Worm (Caenorhabditis elegans) whole organism, L2 larva: Measurements from ENCODE around the gene col-40.
A peak's percentile ranks its signal among the peaks of the same experiment; 100 is the strongest.

Experiments
- C34F6.9 ChIP-seq: fragments of 150-350 bp; optimal IDR thresholded peaks from 2 replicates; lab custom pipeline; 2014; ENCODE audit warnings: missing biosample characterization, missing genetic modification characterization
- F13H6.1 ChIP-seq: sonication (generic microtip); optimal IDR thresholded peaks from 2 replicates; lab custom pipeline; 2016; ENCODE audit warnings: missing genetic modification characterization, missing compliant biosample characterization
- Y55F3AM.14 ChIP-seq: fragments of 200-800 bp; sonication (Bioruptor generic); optimal IDR thresholded peaks from 2 replicates; lab custom pipeline; 2018; ENCODE audit warnings: mild to moderate bottlenecking, missing genetic modification characterization, missing compliant biosample characterization
- ZK546.5 ChIP-seq: sonication (generic microtip); optimal IDR thresholded peaks from 2 replicates; lab custom pipeline; 2017; ENCODE audit warnings: missing biosample characterization, missing genetic modification characterization
- alr-1 ChIP-seq: fragments of 150-350 bp; optimal IDR thresholded peaks from 2 replicates; lab custom pipeline; 2014; ENCODE audit warnings: missing biosample characterization, missing genetic modification characterization
- aly-2 ChIP-seq: fragments of 150-350 bp; optimal IDR thresholded peaks from 2 replicates; lab custom pipeline; 2014; ENCODE audit warnings: missing biosample characterization, missing genetic modification characterization
- ceh-16 ChIP-seq: fragments of 150-350 bp; optimal IDR thresholded peaks from 2 replicates; lab custom pipeline; 2014; ENCODE audit warnings: missing biosample characterization, missing genetic modification characterization
- ceh-82 ChIP-seq: fragments of 150-350 bp; optimal IDR thresholded peaks from 2 replicates; lab custom pipeline; 2014; ENCODE audit warnings: missing biosample characterization, missing genetic modification characterization
- crh-2 ChIP-seq: sonication (generic microtip); optimal IDR thresholded peaks from 2 replicates; lab custom pipeline; 2017; ENCODE audit warnings: missing biosample characterization, missing genetic modification characterization
- dmd-4 ChIP-seq: sonication (generic microtip); optimal IDR thresholded peaks from 2 replicates; lab custom pipeline; 2017; ENCODE audit warnings: missing biosample characterization, missing genetic modification characterization
- egl-27 ChIP-seq: sonication (generic microtip); optimal IDR thresholded peaks from 3 replicates; lab custom pipeline; 2017; ENCODE audit warnings: missing biosample characterization, missing genetic modification reagents, missing genetic modification characterization
- elt-1 ChIP-seq: fragments of 150-350 bp; optimal IDR thresholded peaks from 2 replicates; lab custom pipeline; 2014; ENCODE audit warnings: missing biosample characterization, missing genetic modification characterization
- elt-3 ChIP-seq: sonication (generic microtip); optimal IDR thresholded peaks from 2 replicates; lab custom pipeline; 2017; ENCODE audit warnings: missing biosample characterization, missing genetic modification characterization
- fos-1 ChIP-seq: fragments of 150-350 bp; optimal IDR thresholded peaks from 2 replicates; lab custom pipeline; 2014; ENCODE audit warnings: missing biosample characterization, missing genetic modification characterization
- gmeb-1 ChIP-seq: fragments of 150-350 bp; optimal IDR thresholded peaks from 2 replicates; lab custom pipeline; 2014; ENCODE audit warnings: missing biosample characterization, missing genetic modification characterization
- lin-11 ChIP-seq: fragments of 150-350 bp; sonication (generic microtip); optimal IDR thresholded peaks from 2 replicates; lab custom pipeline; 2014; ENCODE audit warnings: missing biosample characterization, missing genetic modification characterization, inconsistent platforms, mixed read lengths
- lin-13 ChIP-seq: fragments of 150-350 bp; optimal IDR thresholded peaks from 2 replicates; lab custom pipeline; 2014; ENCODE audit warnings: missing biosample characterization, missing genetic modification reagents, missing genetic modification characterization
- lin-39 ChIP-seq: fragments of 150-350 bp; optimal IDR thresholded peaks from 2 replicates; lab custom pipeline; 2014; ENCODE audit warnings: missing biosample characterization, missing genetic modification reagents, missing genetic modification characterization
- lsy-2 ChIP-seq, 2 experiments: fragments of 150-350 bp in 1 of 2; sonication (generic microtip) in 1 of 2; optimal IDR thresholded peaks; 2 replicates each; lab custom pipeline; 2014 to 2017; ENCODE audit warnings: missing biosample characterization in 2 of 2, missing genetic modification characterization in 2 of 2
- mab-5 ChIP-seq: fragments of 150-350 bp; optimal IDR thresholded peaks from 2 replicates; lab custom pipeline; 2014; ENCODE audit warnings: missing biosample characterization, missing genetic modification characterization
- mdl-1 ChIP-seq, 2 experiments: fragments of 150-350 bp in 1 of 2; sonication (generic microtip) in 1 of 2; optimal IDR thresholded peaks; 2 replicates each; lab custom pipeline; 2017; ENCODE audit warnings: missing biosample characterization in 2 of 2, missing genetic modification characterization in 2 of 2
- nhr-11 ChIP-seq: fragments of 150-350 bp; optimal IDR thresholded peaks from 2 replicates; lab custom pipeline; 2014; ENCODE audit warnings: missing biosample characterization, missing genetic modification characterization
- nhr-12 ChIP-seq: fragments of 150-350 bp; optimal IDR thresholded peaks from 2 replicates; lab custom pipeline; 2014; ENCODE audit warnings: missing biosample characterization, missing genetic modification characterization
- nhr-129 ChIP-seq: fragments of 150-350 bp; optimal IDR thresholded peaks from 2 replicates; lab custom pipeline; 2014; ENCODE audit warnings: missing biosample characterization, missing genetic modification characterization
- nhr-25 ChIP-seq: fragments of 150-350 bp; sonication (generic microtip); optimal IDR thresholded peaks from 3 replicates; lab custom pipeline; 2014; ENCODE audit warnings: missing biosample characterization, missing genetic modification characterization
- nhr-6 ChIP-seq: fragments of 150-350 bp; optimal IDR thresholded peaks from 2 replicates; lab custom pipeline; 2014; ENCODE audit warnings: missing biosample characterization, missing genetic modification characterization
- peb-1 ChIP-seq: fragments of 150-350 bp; optimal IDR thresholded peaks from 2 replicates; lab custom pipeline; 2014; ENCODE audit warnings: missing biosample characterization, missing genetic modification characterization
- skn-1 ChIP-seq: sonication (generic microtip); optimal IDR thresholded peaks from 2 replicates; lab custom pipeline; 2017; ENCODE audit warnings: missing biosample characterization, missing genetic modification characterization
- sma-3 ChIP-seq: sonication (generic microtip); optimal IDR thresholded peaks from 2 replicates; lab custom pipeline; 2016; ENCODE audit warnings: missing genetic modification reagents, missing genetic modification characterization, missing compliant biosample characterization
- sma-9 ChIP-seq, 2 experiments: fragments of 150-350 bp in 1 of 2; sonication (generic microtip) in 1 of 2; optimal IDR thresholded peaks; 2 replicates each; lab custom pipeline; 2014 to 2016; ENCODE audit warnings: missing genetic modification characterization in 2 of 2, mild to moderate bottlenecking in 1 of 2, missing biosample characterization in 1 of 2, missing compliant biosample characterization in 1 of 2, missing genetic modification reagents in 1 of 2, moderate library complexity in 1 of 2
- unc-39 ChIP-seq: fragments of 150-350 bp; optimal IDR thresholded peaks from 2 replicates; lab custom pipeline; 2014; ENCODE audit warnings: missing biosample characterization, missing genetic modification characterization
- unc-55 ChIP-seq: fragments of 150-350 bp; sonication (generic microtip); optimal IDR thresholded peaks from 3 replicates; lab custom pipeline; 2014; ENCODE audit warnings: missing biosample characterization, missing genetic modification reagents, missing genetic modification characterization
- unc-62 ChIP-seq: fragments of 150-350 bp; optimal IDR thresholded peaks from 2 replicates; lab custom pipeline; 2014; ENCODE audit warnings: missing biosample characterization, missing genetic modification reagents, missing genetic modification characterization
- zag-1 ChIP-seq: fragments of 150-350 bp; optimal IDR thresholded peaks from 2 replicates; lab custom pipeline; 2014; ENCODE audit warnings: missing biosample characterization, missing genetic modification characterization
- ztf-1 ChIP-seq: fragments of 200-800 bp; sonication (Bioruptor generic); conservative IDR thresholded peaks from 2 replicates; pipeline ENCODE4 v1.3.6; 2022; ENCODE audit warnings: missing genetic modification characterization, missing compliant biosample characterization
- ztf-11 ChIP-seq: sonication (generic microtip); optimal IDR thresholded peaks from 2 replicates; lab custom pipeline; 2017; ENCODE audit warnings: missing biosample characterization, missing genetic modification characterization
- ztf-4 ChIP-seq: fragments of 150-350 bp; optimal IDR thresholded peaks from 2 replicates; lab custom pipeline; 2014; ENCODE audit warnings: missing biosample characterization, missing genetic modification characterization

Gene col-40

DNA sequence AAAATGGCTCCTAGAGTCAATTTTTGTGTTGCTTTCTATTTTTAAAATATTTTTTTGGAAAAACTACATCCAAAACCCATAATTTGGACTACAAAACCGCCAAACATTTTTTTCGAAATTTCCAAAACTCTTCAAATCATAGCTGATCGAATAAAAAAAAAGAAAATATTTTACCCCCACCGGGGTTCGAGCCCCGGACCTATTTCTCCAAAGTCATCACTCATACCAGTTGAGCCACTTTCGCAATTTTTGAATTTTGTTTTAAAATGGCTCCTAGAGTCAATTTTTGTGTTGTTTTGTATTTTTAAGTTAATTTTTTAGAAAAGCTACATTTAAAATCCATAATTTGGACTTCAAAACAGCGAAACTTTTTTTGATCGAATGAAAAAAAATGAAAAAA, 21.2 kb downstream of the col-40 start:
- no peak for TF ChIP-seq unc-39 (tag; lab: Kevin White, UChicago)
- no peak for TF ChIP-seq egl-27 (tag; lab: Kevin White, UChicago)
- TF ChIP-seq ZK546.5, result no peak
- TF ChIP-seq gmeb-1 (tag; lab: Kevin White, UChicago), result no peak
- TF ChIP-seq nhr-25, result no peak
- no peak for TF ChIP-seq F13H6.1 (tag; lab: Kevin White, UChicago)
- no peak for TF ChIP-seq nhr-6 (tag; lab: Kevin White, UChicago)
- no peak for TF ChIP-seq sma-9 (GFP tag; optimal IDR thresholded peaks at IDR 0.05; lab: Kevin White, UChicago)
- TF ChIP-seq sma-9 (tag; optimal IDR thresholded peaks at IDR 0.05; lab: Kevin White, UChicago), result no peak
- TF ChIP-seq aly-2 (tag; lab: Kevin White, UChicago), result no peak
- TF ChIP-seq ztf-1 (GFP tag; lab: Robert Waterston, UW), result no peak
- no peak for TF ChIP-seq unc-62
- TF ChIP-seq lin-39 (tag; lab: Kevin White, UChicago), result no peak
- no peak for TF ChIP-seq Y55F3AM.14 (GFP tag; lab: Kevin White, UChicago)
- no peak for TF ChIP-seq mab-5 (tag; lab: Kevin White, UChicago)

- no peak for TF ChIP-seq ztf-11 (tag; lab: Kevin White, UChicago)
- TF ChIP-seq C34F6.9 (tag; lab: Kevin White, UChicago), result peak; percentile 57
- TF ChIP-seq lin-13, result peak; percentile 38
- peak; percentile 30 to 69 for TF ChIP-seq lsy-2 (tag; optimal IDR thresholded peaks at IDR 0.05; lab: Kevin White, UChicago)
- peak; percentile 74 for TF ChIP-seq sma-9 (GFP tag; optimal IDR thresholded peaks at IDR 0.05; lab: Kevin White, UChicago)
- TF ChIP-seq sma-9 (tag; optimal IDR thresholded peaks at IDR 0.05; lab: Kevin White, UChicago), result no peak
- no peak for TF ChIP-seq lin-11 (tag; lab: Kevin White, UChicago)
- TF ChIP-seq egl-27 (tag; lab: Kevin White, UChicago), result peak; percentile 60
- no peak for TF ChIP-seq Y55F3AM.14 (GFP tag; lab: Kevin White, UChicago)
- TF ChIP-seq mab-5 (tag; lab: Kevin White, UChicago), result peak; percentile 33
- TF ChIP-seq unc-55, result peak; percentile 46
- TF ChIP-seq nhr-129 (tag; lab: Kevin White, UChicago), result peak; percentile 71
- TF ChIP-seq crh-2 (tag; lab: Kevin White, UChicago), result peak; percentile 48
- TF ChIP-seq F13H6.1 (tag; lab: Kevin White, UChicago), result peak; percentile 90
Observed at ce11 chrII:1084899-1085298, 21.9 kb downstream of the col-40 start.

ce11 chrII:1082859-1083258, 23.9 kb downstream of the col-40 start, which contains the start of gene K02E7.1:
Gene K02E7.1 (plus strand): TSS chrII:1083159.
- no peak for TF ChIP-seq sma-3 (GFP tag; lab: Kevin White, UChicago)
- no peak for TF ChIP-seq dmd-4 (tag; lab: Kevin White, UChicago)
- TF ChIP-seq ceh-16 (tag; lab: Kevin White, UChicago), result no peak
- no peak for TF ChIP-seq nhr-11 (tag; lab: Kevin White, UChicago)
- no peak for TF ChIP-seq aly-2 (tag; lab: Kevin White, UChicago)
- TF ChIP-seq alr-1, result no peak
- no peak for TF ChIP-seq elt-3 (tag; lab: Kevin White, UChicago)
- no peak for TF ChIP-seq lin-13
- TF ChIP-seq lin-39 (tag; lab: Kevin White, UChicago), result no peak
- TF ChIP-seq nhr-12 (tag; lab: Kevin White, UChicago), result no peak
- no peak for TF ChIP-seq mdl-1 (tag; optimal IDR thresholded peaks at IDR 0.05; lab: Kevin White, UChicago)
- TF ChIP-seq zag-1 (tag; lab: Kevin White, UChicago), result no peak
- TF ChIP-seq F13H6.1 (tag; lab: Kevin White, UChicago), result no peak
- no peak for TF ChIP-seq peb-1
- no peak for TF ChIP-seq skn-1 (tag; lab: Kevin White, UChicago)
- TF ChIP-seq ztf-4 (tag; lab: Kevin White, UChicago), result no peak
- TF ChIP-seq ztf-11 (tag; lab: Kevin White, UChicago), result no peak
- TF ChIP-seq elt-1, result no peak
- TF ChIP-seq unc-55, result no peak

- no peak for TF ChIP-seq ztf-11 (tag; lab: Kevin White, UChicago)
- no peak for TF ChIP-seq fos-1 (tag; lab: Kevin White, UChicago)
- TF ChIP-seq ceh-82 (tag; lab: Kevin White, UChicago), result no peak
- TF ChIP-seq ztf-4 (tag; lab: Kevin White, UChicago), result no peak
- no peak for TF ChIP-seq sma-3 (GFP tag; lab: Kevin White, UChicago)
- no peak for TF ChIP-seq egl-27 (tag; lab: Kevin White, UChicago)
- no peak for TF ChIP-seq mab-5 (tag; lab: Kevin White, UChicago)
Observed at ce11 chrII:1075424-1075823, 31.3 kb downstream of the col-40 start, which contains the start of gene K02E7.11. Gene K02E7.11 (minus strand): TSS chrII:1075524.
